Worm (Caenorhabditis elegans): ENCODE data around the gene F40G12.2.

Gene F40G12.2

ce11 chrV:14267326-14267942 is 6.7 kb upstream of the F40G12.2 start:
- TF ChIP-seq sma-3 (GFP tag; optimal IDR thresholded peaks at IDR 0.05) (no peak), snpc-4 (tag; optimal IDR thresholded peaks at IDR 0.05) (peak; percentile 22)

ce11 chrV:14256813-14257212 is 3.9 kb downstream of the F40G12.2 start, which contains the start of gene sre-8:
Gene sre-8 (plus strand): TSS chrV:14257113.
- TF ChIP-seq lin-39 (tag; optimal IDR thresholded peaks at IDR 0.05) (no peak), C34F6.9 (tag; optimal IDR thresholded peaks at IDR 0.05) (no peak), ztf-11 (tag; optimal IDR thresholded peaks at IDR 0.05) (no peak), sem-4 (tag; optimal IDR thresholded peaks at IDR 0.05) (no peak), unc-55 (GFP tag; optimal IDR thresholded peaks at IDR 0.05) (no peak), unc-39 (tag; optimal IDR thresholded peaks at IDR 0.05) (no peak), ztf-1 (GFP tag; conservative IDR thresholded peaks at IDR 0.05) (no peak), aly-2 (tag; optimal IDR thresholded peaks at IDR 0.05) (no peak), ceh-82 (tag; optimal IDR thresholded peaks at IDR 0.05) (no peak), nhr-25 (tag; optimal IDR thresholded peaks at IDR 0.05) (no peak)

- TF ChIP-seq dmd-4 (tag; optimal IDR thresholded peaks at IDR 0.05): no peak
- no peak for TF ChIP-seq unc-62 (GFP tag; optimal IDR thresholded peaks at IDR 0.05)
- TF ChIP-seq sem-4 (tag; optimal IDR thresholded peaks at IDR 0.05): no peak
- no peak for TF ChIP-seq snpc-4 (tag; optimal IDR thresholded peaks at IDR 0.05)
- TF ChIP-seq lin-39 (tag; optimal IDR thresholded peaks at IDR 0.05): no peak
- TF ChIP-seq zag-1 (tag; optimal IDR thresholded peaks at IDR 0.05): no peak
- TF ChIP-seq sma-9 (GFP tag; optimal IDR thresholded peaks at IDR 0.05): no peak
- TF ChIP-seq sma-9 (tag; optimal IDR thresholded peaks at IDR 0.05): no peak
- no peak for TF ChIP-seq nhr-11 (tag; optimal IDR thresholded peaks at IDR 0.05)
- TF ChIP-seq alr-1 (tag; optimal IDR thresholded peaks at IDR 0.05): no peak
These were observed 6.5 kb downstream of the F40G12.2 start, which contains the start of gene K02E11.7 for ce11 chrV:14254221-14254620. Gene K02E11.7 (minus strand): TSS chrV:14254321.

DNA sequence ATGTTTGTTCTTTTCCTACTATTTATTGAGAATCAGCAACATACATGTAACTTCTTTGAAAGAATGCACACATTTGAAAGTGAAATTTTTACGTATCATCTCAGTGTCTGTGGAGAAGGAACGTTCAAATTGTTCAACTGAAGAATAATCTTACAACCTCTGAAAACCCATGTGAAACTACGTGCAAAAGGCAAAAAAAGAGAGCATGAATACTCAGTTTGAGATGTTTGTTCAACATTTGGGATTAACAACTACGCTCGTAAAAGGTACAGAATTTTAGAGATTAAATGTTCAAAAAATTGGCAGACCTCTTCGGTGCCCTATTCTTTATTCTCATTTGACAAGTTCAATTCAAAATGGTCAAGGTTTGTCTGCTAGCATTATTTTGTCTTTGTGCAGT is 8.7 kb downstream of the F40G12.2 start, which contains the start of gene K02E11.5:
Gene K02E11.5 (plus strand): TSS at position 301 of the 400 bp plus-strand sequence.
- TF ChIP-seq peb-1 (tag; optimal IDR thresholded peaks at IDR 0.05) (no peak), elt-1 (tag; optimal IDR thresholded peaks at IDR 0.05) (no peak), sem-4 (tag; optimal IDR thresholded peaks at IDR 0.05) (no peak), ama-1 (optimal IDR thresholded peaks at IDR 0.05) (no peak), nhr-237 (tag; optimal IDR thresholded peaks at IDR 0.05) (no peak), F13H6.1 (tag; optimal IDR thresholded peaks at IDR 0.05) (no peak), lin-11 (tag; optimal IDR thresholded peaks at IDR 0.05) (no peak), nhr-129 (tag; optimal IDR thresholded peaks at IDR 0.05) (no peak), nhr-10 (tag; optimal IDR thresholded peaks at IDR 0.05) (no peak), ZK546.5 (tag; optimal IDR thresholded peaks at IDR 0.05) (no peak), elt-3 (tag; optimal IDR thresholded peaks at IDR 0.05) (no peak), mab-5 (tag; optimal IDR thresholded peaks at IDR 0.05) (no peak), ceh-16 (tag; optimal IDR thresholded peaks at IDR 0.05) (no peak), C34F6.9 (tag; optimal IDR thresholded peaks at IDR 0.05) (no peak), ztf-11 (tag; optimal IDR thresholded peaks at IDR 0.05) (no peak), snpc-4 (tag; optimal IDR thresholded peaks at IDR 0.05) (no peak), egl-27 (tag; optimal IDR thresholded peaks at IDR 0.05) (no peak)

DNA sequence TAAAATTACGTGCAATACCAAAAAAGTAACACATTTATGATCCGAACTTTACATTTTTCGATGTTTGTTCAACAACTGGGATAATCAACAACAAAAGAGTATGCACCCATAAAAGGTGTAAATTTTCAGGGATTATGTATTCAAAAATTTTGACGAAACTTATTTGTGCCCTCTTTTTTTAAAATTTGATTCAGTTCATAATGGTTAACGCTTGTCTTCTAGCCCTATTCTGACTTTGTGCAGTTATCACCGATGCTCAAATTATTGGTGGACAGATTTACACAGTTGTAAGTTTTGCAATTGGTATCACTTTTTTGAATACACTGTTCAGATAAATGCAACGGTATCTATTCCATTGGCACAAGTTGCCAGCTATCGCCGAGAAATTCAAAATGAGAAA is 12.1 kb downstream of the F40G12.2 start, which contains the start of gene K02E11.6:
Gene K02E11.6 (plus strand): TSS at position 149 of the 400 bp plus-strand sequence.
- no peak for TF ChIP-seq nhr-6 (tag; optimal IDR thresholded peaks at IDR 0.05)
- no peak for TF ChIP-seq gmeb-1 (tag; optimal IDR thresholded peaks at IDR 0.05)
- TF ChIP-seq lin-13 (GFP tag; optimal IDR thresholded peaks at IDR 0.05): no peak
- TF ChIP-seq elt-3 (tag; optimal IDR thresholded peaks at IDR 0.05): no peak

- TF ChIP-seq unc-39 (tag; optimal IDR thresholded peaks at IDR 0.05) (no peak), unc-55 (GFP tag; optimal IDR thresholded peaks at IDR 0.05) (no peak), nhr-25 (tag; optimal IDR thresholded peaks at IDR 0.05) (no peak), crh-2 (tag; optimal IDR thresholded peaks at IDR 0.05) (no peak)
These were observed 12.7 kb downstream of the F40G12.2 start, which contains the start of gene K02E11.4 for ce11 chrV:14248025-14248424. Gene K02E11.4 (minus strand): TSS chrV:14248125.

All from whole organism, L2 larva.